Worm (Caenorhabditis elegans): Measurements from ENCODE around the gene F55C9.11.
"Not testable (repeated sequence)": the region's sequence is repeated elsewhere in the genome, so short reads cannot be mapped to it uniquely, and the experiment has no call there.

F55C9.11 gene

DNA sequence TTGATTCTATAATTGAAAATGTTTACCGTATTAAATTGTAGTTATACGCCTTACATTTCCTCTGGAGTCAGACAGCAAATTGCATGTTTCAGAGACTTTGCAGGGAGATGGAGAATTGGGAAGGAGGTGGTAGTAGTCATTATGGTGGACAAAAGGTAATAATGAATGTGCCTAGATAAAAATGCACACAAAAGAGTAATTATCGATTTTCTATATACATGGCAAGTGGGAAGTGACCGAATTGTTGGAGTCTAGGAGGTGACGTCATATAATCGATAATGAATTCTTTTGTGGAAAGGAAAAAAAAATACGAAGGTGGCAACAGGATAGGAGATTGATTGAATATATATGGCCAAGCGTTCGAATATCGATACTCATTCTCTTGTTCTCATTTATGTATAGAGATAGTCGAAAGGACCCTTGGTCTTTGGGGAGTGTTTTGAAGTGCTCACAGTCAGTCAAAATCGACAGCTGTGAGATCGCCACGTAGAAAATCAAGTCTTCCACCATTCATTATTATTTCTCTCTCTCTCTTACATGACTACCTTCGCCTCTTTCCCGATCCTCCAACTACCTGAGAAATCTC lies 5.8 kb downstream of the F55C9.11 start, which contains the start of the genes fbxb-63 and fbxb-61:
Gene fbxb-63, minus strand, starts transcription at position 142 of the 586 bp plus-strand sequence.
Gene fbxb-61, plus strand, starts transcription at position 536 of the 586 bp plus-strand sequence.
- TF ChIP-seq unc-62 (GFP tag; optimal IDR thresholded peaks at IDR 0.05): no peak

DNA sequence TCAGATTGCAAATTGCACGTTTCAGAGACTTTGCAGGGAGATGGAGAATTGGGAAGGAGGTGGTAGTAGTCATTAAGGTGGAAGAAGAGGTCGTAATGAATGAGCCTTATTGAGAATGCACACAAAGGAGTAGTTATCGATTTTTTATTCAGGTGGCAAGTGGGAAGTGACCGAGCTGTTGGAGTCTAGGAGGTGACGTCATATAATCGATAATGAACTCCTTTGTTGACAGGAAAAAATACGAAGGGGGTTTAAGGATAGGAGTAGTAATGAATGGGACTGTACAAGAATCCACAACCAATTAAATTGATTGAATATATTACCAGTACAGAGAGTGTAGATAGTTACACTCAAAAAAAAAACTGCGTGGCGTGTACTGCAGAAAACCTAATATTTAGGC lies 7.6 kb downstream of the F55C9.11 start, which contains the start of gene fbxb-62:
Gene fbxb-62, minus strand, starts transcription at position 101 of the 400 bp plus-strand sequence.
- TF ChIP-seq unc-62 (GFP tag; optimal IDR thresholded peaks at IDR 0.05): no peak

- no peak for TF ChIP-seq unc-62 (GFP tag; optimal IDR thresholded peaks at IDR 0.05)
Measured at ce11 chrV:19299262-19299661, 10.2 kb downstream of the F55C9.11 start, which contains the start of gene F55C9.14. F55C9.14 (plus strand) TSS chrV:19299562.

- TF ChIP-seq unc-62 (GFP tag; optimal IDR thresholded peaks at IDR 0.05): no peak
Measured at ce11 chrV:19297510-19297909, 12.0 kb downstream of the F55C9.11 start, which contains the start of gene fbxb-60. fbxb-60 (plus strand) TSS chrV:19297810.

ce11 chrV:19296723-19297122 lies 12.8 kb downstream of the F55C9.11 start, which contains the start of gene F55C9.6:
F55C9.6 (minus strand) TSS chrV:19296823.
- no peak for TF ChIP-seq unc-62 (GFP tag; optimal IDR thresholded peaks at IDR 0.05)

DNA sequence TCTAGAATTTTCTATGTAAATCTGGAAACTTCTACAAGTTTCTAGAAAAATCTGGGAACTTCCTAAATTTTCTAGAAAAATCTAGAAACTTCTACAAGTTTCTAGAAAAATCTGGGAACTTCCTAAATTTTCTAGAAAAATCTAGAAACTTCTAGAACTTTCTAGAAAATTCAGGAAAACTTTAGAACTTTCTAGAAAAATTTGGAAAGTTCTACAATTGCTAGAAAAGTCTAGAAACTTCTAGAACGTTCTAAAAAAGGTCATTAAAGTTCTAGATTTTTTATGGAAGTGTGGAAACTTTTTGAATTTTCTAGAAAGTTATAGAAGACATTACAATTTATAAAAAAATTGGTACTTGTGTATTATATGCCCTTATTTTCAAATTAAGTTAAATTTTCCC lies 16.5 kb downstream of the F55C9.11 start, which contains the start of gene F55C9.5:
Gene F55C9.5, minus strand, starts transcription at position 101 of the 400 bp plus-strand sequence.
- no peak for TF ChIP-seq unc-62 (GFP tag; optimal IDR thresholded peaks at IDR 0.05)

DNA sequence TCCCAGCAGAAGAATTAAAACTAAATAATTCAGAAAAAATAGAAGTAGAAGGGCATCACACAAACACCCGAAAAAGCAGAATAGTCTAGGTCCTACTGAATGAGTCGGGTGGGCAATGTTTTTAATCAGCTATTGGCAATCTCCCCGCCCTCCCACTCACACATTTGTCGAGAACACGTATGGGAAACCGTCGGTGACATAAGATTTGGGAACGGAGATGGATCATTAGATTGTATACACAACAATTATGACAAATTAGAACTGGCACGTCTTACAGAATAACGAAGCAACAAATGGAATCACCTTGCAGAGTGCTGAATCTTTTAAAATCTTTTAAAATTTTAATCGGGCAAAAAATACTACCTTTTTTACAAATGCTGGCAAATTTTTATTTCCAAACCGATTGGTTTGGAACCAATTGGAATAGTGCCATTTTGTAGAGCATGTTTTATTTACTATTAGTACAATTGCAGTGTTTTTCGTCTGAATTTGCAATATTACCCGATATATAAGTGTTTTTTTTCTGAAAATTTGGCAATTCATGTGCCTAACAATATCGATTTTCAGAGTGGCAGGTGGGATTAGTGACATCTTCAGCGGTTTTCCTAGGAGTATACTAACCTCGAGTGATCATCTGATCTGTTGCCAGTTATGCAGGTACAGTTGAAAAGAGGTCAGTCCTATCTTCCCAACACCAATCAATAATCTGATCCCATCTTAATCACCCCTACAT lies 21.3 kb downstream of the F55C9.11 start, which contains the start of the genes F55C9.3 and fbxb-57:
Gene F55C9.3, minus strand, starts transcription at position 101 of the 733 bp plus-strand sequence.
Gene fbxb-57, plus strand, starts transcription at position 683 of the 733 bp plus-strand sequence.
- no peak for TF ChIP-seq unc-62 (GFP tag; optimal IDR thresholded peaks at IDR 0.05)

ce11 chrV:19285921-19286320 lies 23.6 kb downstream of the F55C9.11 start:
- no peak for TF ChIP-seq unc-62 (GFP tag; optimal IDR thresholded peaks at IDR 0.05)

DNA sequence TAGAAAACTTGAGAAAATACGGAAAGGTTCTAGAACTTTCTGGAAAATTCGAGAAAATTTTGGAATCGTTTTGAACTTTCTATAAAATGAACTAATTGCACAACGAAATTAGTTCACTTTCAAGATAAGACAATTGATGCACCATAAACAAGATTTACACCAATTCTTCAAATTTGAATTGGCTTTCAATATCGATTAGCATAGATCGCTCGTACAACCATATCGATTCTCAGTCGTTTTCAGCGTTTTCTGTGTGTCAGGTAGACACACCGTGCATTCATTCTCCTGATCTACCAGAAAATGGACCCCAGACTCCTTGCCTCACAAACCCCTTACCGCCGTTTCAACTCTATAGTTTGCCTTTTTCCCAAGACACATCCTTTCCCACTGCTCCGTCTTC lies 27.2 kb downstream of the F55C9.11 start, which contains the start of gene fbxb-117:
Gene fbxb-117, plus strand, starts transcription at position 301 of the 400 bp plus-strand sequence.
- TF ChIP-seq unc-62 (GFP tag; optimal IDR thresholded peaks at IDR 0.05): no peak

DNA sequence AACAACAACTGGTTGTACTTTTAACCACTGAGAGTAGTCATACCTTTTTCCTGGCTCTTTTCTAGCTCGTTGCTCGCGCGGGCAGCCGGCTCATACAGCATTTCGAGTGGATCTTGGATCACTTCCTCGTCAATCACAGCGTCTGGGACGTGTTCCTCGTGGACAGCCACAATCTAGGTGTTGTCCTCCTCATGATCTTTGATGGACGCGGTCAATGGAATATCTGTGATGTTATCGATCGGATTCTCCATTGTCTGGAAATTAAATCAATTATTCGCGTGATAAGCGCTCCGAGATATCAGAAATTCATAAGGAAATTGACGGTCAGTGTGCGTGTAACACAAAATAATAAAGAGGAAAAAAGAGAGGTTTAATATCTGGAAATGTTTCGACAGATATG lies 29.6 kb downstream of the F55C9.11 start, which contains the start of gene F21D9.8:
Gene F21D9.8, minus strand, starts transcription at position 101 of the 400 bp plus-strand sequence.
- TF ChIP-seq unc-62 (GFP tag; optimal IDR thresholded peaks at IDR 0.05): no peak

DNA sequence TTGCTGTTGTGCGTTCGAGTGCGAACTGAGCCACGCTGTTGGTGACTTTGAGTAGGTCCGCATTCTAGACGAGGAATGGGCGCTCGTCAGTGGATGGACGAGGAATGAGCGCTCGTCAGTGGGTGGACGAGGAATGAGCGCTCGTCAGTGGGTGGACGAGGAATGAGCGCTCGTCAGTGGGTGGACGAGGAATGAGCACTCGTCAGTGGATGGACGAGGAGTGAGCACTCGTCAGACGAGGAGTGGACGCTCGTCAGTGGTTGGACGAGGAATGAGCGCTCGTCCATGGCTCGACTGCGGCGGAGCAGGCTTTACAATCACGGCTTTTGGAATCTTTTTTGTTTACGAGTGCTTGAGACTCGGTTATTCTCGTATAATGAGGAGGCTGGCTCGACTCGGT lies 31.0 kb downstream of the F55C9.11 start:
- TF ChIP-seq unc-62 (GFP tag; optimal IDR thresholded peaks at IDR 0.05): no peak

DNA sequence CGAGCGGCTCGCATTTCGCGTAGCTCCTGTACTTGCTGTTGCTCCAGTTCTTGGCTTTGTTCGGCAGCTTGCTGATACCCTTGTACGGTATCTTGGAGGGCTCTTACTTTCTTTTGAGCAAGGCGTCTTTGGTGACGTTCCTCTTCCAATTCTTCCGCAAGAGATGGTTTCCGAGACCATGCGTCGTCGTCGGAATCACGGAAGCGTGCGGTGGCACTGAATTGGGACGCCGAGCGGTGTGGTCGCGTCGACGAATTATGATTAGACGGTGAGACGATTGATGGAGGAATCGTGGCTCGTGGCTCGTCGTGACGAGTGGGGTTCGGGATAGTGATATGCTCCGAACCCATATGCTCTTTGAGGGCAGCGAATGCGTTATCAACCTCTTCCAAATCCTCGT lies 33.1 kb downstream of the F55C9.11 start:
- no peak for TF ChIP-seq unc-62 (GFP tag; optimal IDR thresholded peaks at IDR 0.05)

DNA sequence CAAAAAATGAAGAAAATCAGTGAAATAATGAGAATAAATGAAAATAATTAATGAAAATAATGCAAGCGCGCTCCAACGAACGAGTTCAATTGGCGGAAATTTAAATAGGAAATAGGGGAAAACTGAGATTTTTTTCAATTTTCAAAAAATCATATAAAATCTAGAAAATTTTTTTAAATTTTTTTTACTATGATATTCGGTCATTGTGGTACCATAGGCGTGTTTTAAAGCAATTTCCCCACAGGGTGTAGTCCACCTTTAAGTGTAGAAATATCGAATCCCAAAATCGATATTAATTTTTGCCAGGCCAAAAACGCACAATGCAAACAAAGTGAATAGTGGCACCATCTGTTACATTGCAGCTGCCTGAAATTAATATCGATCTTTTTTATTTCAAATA lies 45.3 kb downstream of the F55C9.11 start, which contains the start of gene F21D9.1:
Gene F21D9.1, plus strand, starts transcription at position 301 of the 400 bp plus-strand sequence.
- TF ChIP-seq unc-62 (GFP tag; optimal IDR thresholded peaks at IDR 0.05): not testable (repeated sequence)

DNA sequence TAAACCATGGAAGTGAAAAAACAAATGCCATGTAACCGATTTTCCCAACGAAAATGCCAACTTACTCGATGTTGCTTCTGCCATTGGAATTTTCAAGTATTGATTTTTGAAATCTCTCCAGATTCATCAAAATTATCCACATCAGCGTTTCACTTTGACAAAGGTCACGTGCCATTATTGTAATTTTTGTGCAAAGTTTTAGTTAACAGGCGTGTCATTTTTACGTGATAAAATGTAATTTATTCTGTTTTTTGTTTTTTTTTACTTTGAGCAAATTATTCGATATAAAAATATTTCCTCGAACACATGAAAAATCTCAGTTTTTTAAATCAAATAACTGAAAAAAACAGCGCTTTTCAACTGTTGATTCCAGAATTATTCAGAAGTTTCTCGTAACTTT lies 47.1 kb downstream of the F55C9.11 start, which contains the start of gene F21D9.2:
Gene F21D9.2, minus strand, starts transcription at position 101 of the 400 bp plus-strand sequence.
- TF ChIP-seq unc-62 (GFP tag; optimal IDR thresholded peaks at IDR 0.05): no peak

ce11 chrV:19260686-19261085 lies 48.8 kb downstream of the F55C9.11 start:
- TF ChIP-seq unc-62 (GFP tag; optimal IDR thresholded peaks at IDR 0.05): no peak

- TF ChIP-seq unc-62 (GFP tag; optimal IDR thresholded peaks at IDR 0.05): no peak
Measured at ce11 chrV:19259403-19259802, 50.1 kb downstream of the F55C9.11 start.

Data from whole organism, dauer.